Worm (Caenorhabditis elegans) whole organism, L4 larva: Measurements from ENCODE around the gene best-24.

Experiments used
- F10B5.3 ChIP-seq: sonication (generic microtip); optimal IDR thresholded peaks from 2 replicates; lab custom pipeline; 2016; ENCODE audit warnings: mild to moderate bottlenecking, missing genetic modification characterization, missing compliant biosample characterization
- F37D6.2 ChIP-seq: sonication (generic microtip); optimal IDR thresholded peaks from 2 replicates; lab custom pipeline; 2016; ENCODE audit warnings: mild to moderate bottlenecking, missing genetic modification characterization, missing compliant biosample characterization
- F44E2.7 ChIP-seq: fragments of 200-800 bp; sonication (Bioruptor generic); IDR thresholded peaks from 2 replicates; pipeline ENCODE4 v2.1.2; 2022; ENCODE audit warnings: missing genetic modification characterization, missing compliant biosample characterization
- F49E8.2 ChIP-seq: sonication (generic microtip); optimal IDR thresholded peaks from 2 replicates; lab custom pipeline; 2016; ENCODE audit warnings: missing compliant biosample characterization, mild to moderate bottlenecking, missing genetic modification characterization, borderline replicate concordance
- R02D3.7 ChIP-seq: fragments of 150-350 bp; sonication (generic microtip); optimal IDR thresholded peaks from 3 replicates; lab custom pipeline; 2014; ENCODE audit warnings: missing biosample characterization, missing genetic modification characterization
- Y48G9A.11 ChIP-seq: fragments of 200-800 bp; sonication (Bioruptor generic); IDR thresholded peaks from 2 replicates; pipeline ENCODE4 v1.3.6; 2022; ENCODE audit warnings: missing genetic modification reagents, missing genetic modification characterization, missing compliant biosample characterization
- Y75B8A.6 ChIP-seq: fragments of 200-800 bp; sonication (Bioruptor generic); IDR thresholded peaks from 2 replicates; pipeline ENCODE4 v1.3.6; 2022; ENCODE audit warnings: missing genetic modification reagents, missing genetic modification characterization, missing compliant biosample characterization
- ZK337.2 ChIP-seq: fragments of 200-800 bp; sonication (Bioruptor generic); IDR thresholded peaks from 2 replicates; pipeline ENCODE4 v1.3.6; 2022; ENCODE audit warnings: missing genetic modification reagents, missing genetic modification characterization, missing compliant biosample characterization
- ZK546.5 ChIP-seq, 2 experiments: sonication (generic microtip); optimal IDR thresholded peaks; 2 replicates each; lab custom pipeline; 2017; ENCODE audit warnings: missing biosample characterization in 2 of 2, missing genetic modification characterization in 2 of 2
- aha-1 ChIP-seq: fragments of 150-350 bp; peaks from one replicate; lab custom pipeline; 2014; ENCODE audit warnings: missing biosample characterization, missing genetic modification characterization
- ama-1 ChIP-seq: fragments of 150-350 bp; optimal IDR thresholded peaks from 2 replicates; lab custom pipeline; 2014; ENCODE audit warnings: inconsistent platforms, mixed read lengths
- arid-1 ChIP-seq: fragments of 200-800 bp; sonication (Bioruptor generic); conservative IDR thresholded peaks from 2 replicates; pipeline ENCODE4 v1.3.6; 2022; ENCODE audit warnings: missing genetic modification reagents, missing genetic modification characterization, missing compliant biosample characterization
- ceh-32 ChIP-seq: sonication (generic microtip); optimal IDR thresholded peaks from 2 replicates; lab custom pipeline; 2016; ENCODE audit warnings: mild to moderate bottlenecking, missing genetic modification characterization, missing compliant biosample characterization; ENCODE audit not compliant: poor library complexity
- ces-1 ChIP-seq: fragments of 150-350 bp; sonication (generic microtip); optimal IDR thresholded peaks from 4 replicates; lab custom pipeline; 2014; ENCODE audit warnings: missing biosample characterization, missing genetic modification reagents, missing genetic modification characterization
- ctbp-1 ChIP-seq: fragments of 200-800 bp; sonication (Bioruptor generic); IDR thresholded peaks from 2 replicates; pipeline ENCODE4 v1.3.6; 2022; ENCODE audit warnings: missing genetic modification reagents, missing genetic modification characterization, missing compliant biosample characterization
- daf-12 ChIP-seq: fragments of 150-350 bp; optimal IDR thresholded peaks from 2 replicates; lab custom pipeline; 2014; ENCODE audit warnings: missing biosample characterization, missing genetic modification reagents, missing genetic modification characterization
- daf-16 ChIP-seq, 3 experiments: sonication (generic microtip); optimal IDR thresholded peaks; 2 replicates each; lab custom pipeline; 2016 to 2017; ENCODE audit warnings: missing genetic modification characterization in 3 of 3, missing genetic modification reagents in 3 of 3, mild to moderate bottlenecking in 2 of 3, missing compliant biosample characterization in 2 of 3, missing biosample characterization in 1 of 3, moderate library complexity in 1 of 3
- daf-8 ChIP-seq: fragments of 200-800 bp; sonication (Bioruptor generic); IDR thresholded peaks from 2 replicates; pipeline ENCODE4 v1.3.6; 2022; ENCODE audit warnings: missing genetic modification characterization, missing compliant biosample characterization
- dpl-1 ChIP-seq: fragments of 150-350 bp; optimal IDR thresholded peaks from 2 replicates; lab custom pipeline; 2014; ENCODE audit warnings: missing biosample characterization, missing genetic modification reagents, missing genetic modification characterization
- duxl-1 ChIP-seq: sonication (generic microtip); optimal IDR thresholded peaks from 2 replicates; lab custom pipeline; 2016; ENCODE audit warnings: mild to moderate bottlenecking, missing genetic modification characterization, moderate library complexity, missing compliant biosample characterization; ENCODE audit not compliant: poor library complexity
- egl-27 ChIP-seq: sonication (generic microtip); optimal IDR thresholded peaks from 3 replicates; lab custom pipeline; 2017; ENCODE audit warnings: missing biosample characterization, missing genetic modification reagents, missing genetic modification characterization
- fkh-10 ChIP-seq: fragments of 150-350 bp; optimal IDR thresholded peaks from 2 replicates; lab custom pipeline; 2014; ENCODE audit warnings: missing biosample characterization, missing genetic modification reagents, missing genetic modification characterization
- fos-1 ChIP-seq: fragments of 150-350 bp; optimal IDR thresholded peaks from 2 replicates; lab custom pipeline; 2014; ENCODE audit warnings: missing biosample characterization, missing genetic modification characterization
- hlh-30 ChIP-seq: sonication (generic microtip); optimal IDR thresholded peaks from 2 replicates; lab custom pipeline; 2017; ENCODE audit warnings: antibody characterized with exemption, mild to moderate bottlenecking, missing genetic modification characterization, missing compliant biosample characterization; ENCODE audit not compliant: insufficient read depth
- lin-38 ChIP-seq: fragments of 200-800 bp; sonication (Bioruptor generic); IDR thresholded peaks from 2 replicates; pipeline ENCODE4 v1.3.6; 2022; ENCODE audit warnings: missing genetic modification reagents, missing genetic modification characterization, missing compliant biosample characterization
- lir-3 ChIP-seq: sonication (generic microtip); optimal IDR thresholded peaks from 2 replicates; lab custom pipeline; 2016; ENCODE audit warnings: mild to moderate bottlenecking, missing genetic modification characterization, missing compliant biosample characterization
- lsy-2 ChIP-seq, 2 experiments: fragments of 150-350 bp in 1 of 2; sonication (generic microtip) in 1 of 2; optimal IDR thresholded peaks; 2 replicates each; lab custom pipeline; 2014 to 2017; ENCODE audit warnings: missing biosample characterization in 2 of 2, missing genetic modification characterization in 2 of 2
- mdl-1 ChIP-seq, 2 experiments: fragments of 150-350 bp in 1 of 2; sonication (generic microtip) in 1 of 2; optimal IDR thresholded peaks; 2 replicates each; lab custom pipeline; 2014 to 2017; ENCODE audit warnings: missing biosample characterization in 2 of 2, missing genetic modification characterization in 2 of 2
- nhr-10 ChIP-seq: fragments of 150-350 bp; optimal IDR thresholded peaks from 2 replicates; lab custom pipeline; 2014; ENCODE audit warnings: missing biosample characterization, missing genetic modification characterization
- nhr-102 ChIP-seq: sonication (generic microtip); optimal IDR thresholded peaks from 2 replicates; lab custom pipeline; 2016; ENCODE audit warnings: mild to moderate bottlenecking, missing genetic modification characterization, moderate library complexity, missing compliant biosample characterization
- nhr-25 ChIP-seq: sonication (generic microtip); optimal IDR thresholded peaks from 2 replicates; lab custom pipeline; 2017; ENCODE audit warnings: missing genetic modification characterization, mild to moderate bottlenecking, missing compliant biosample characterization, antibody characterized with exemption, moderate library complexity, borderline replicate concordance; ENCODE audit not compliant: insufficient read depth
- nhr-41 ChIP-seq: fragments of 200-800 bp; sonication (Bioruptor generic); IDR thresholded peaks from 2 replicates; pipeline ENCODE4 v1.3.6; 2022; ENCODE audit warnings: missing genetic modification reagents, missing genetic modification characterization, missing compliant biosample characterization
- nhr-42 ChIP-seq: fragments of 200-800 bp; sonication (Bioruptor generic); IDR thresholded peaks from 2 replicates; pipeline ENCODE4 v1.3.6; 2022; ENCODE audit warnings: missing genetic modification characterization, missing compliant biosample characterization
- nhr-48 ChIP-seq: sonication (generic microtip); optimal IDR thresholded peaks from 2 replicates; lab custom pipeline; 2016; ENCODE audit warnings: mild to moderate bottlenecking, missing genetic modification characterization, missing compliant biosample characterization
- nhr-6 ChIP-seq: fragments of 150-350 bp; optimal IDR thresholded peaks from 2 replicates; lab custom pipeline; 2014; ENCODE audit warnings: missing biosample characterization, missing genetic modification characterization
- nhr-76 ChIP-seq: fragments of 150-350 bp; optimal IDR thresholded peaks from 2 replicates; lab custom pipeline; 2014; ENCODE audit warnings: missing biosample characterization, missing genetic modification characterization
- php-3 ChIP-seq: fragments of 200-800 bp; sonication (Bioruptor generic); IDR thresholded peaks from 2 replicates; pipeline ENCODE4 v1.3.6; 2022; ENCODE audit warnings: missing genetic modification reagents, missing genetic modification characterization, missing compliant biosample characterization
- pqm-1 ChIP-seq: sonication (generic microtip); optimal IDR thresholded peaks from 2 replicates; lab custom pipeline; 2017; ENCODE audit warnings: missing biosample characterization, missing genetic modification characterization
- rbr-2 ChIP-seq: sonication (generic microtip); optimal IDR thresholded peaks from 2 replicates; lab custom pipeline; 2016; ENCODE audit warnings: missing genotype, missing genetic modification characterization, missing compliant biosample characterization
- snpc-1.2 ChIP-seq: fragments of 200-800 bp; sonication (Bioruptor generic); IDR thresholded peaks from 2 replicates; pipeline ENCODE4 v1.3.6; 2022; ENCODE audit warnings: missing genetic modification reagents, missing genetic modification characterization, missing compliant biosample characterization
- snpc-4 ChIP-seq: fragments of 150-350 bp; optimal IDR thresholded peaks from 2 replicates; lab custom pipeline; 2014; ENCODE audit warnings: missing biosample characterization, missing genetic modification characterization
- spr-3 ChIP-seq: fragments of 200-800 bp; sonication (Bioruptor generic); optimal IDR thresholded peaks from 2 replicates; lab custom pipeline; 2018; ENCODE audit warnings: mild to moderate bottlenecking, missing genetic modification characterization, missing compliant biosample characterization
- tag-97 ChIP-seq: fragments of 200-800 bp; sonication (Bioruptor generic); IDR thresholded peaks from 2 replicates; pipeline ENCODE4 v1.3.6; 2022; ENCODE audit warnings: missing genetic modification characterization, missing compliant biosample characterization
- tra-1 ChIP-seq: fragments of 200-800 bp; sonication (Bioruptor generic); IDR thresholded peaks from 2 replicates; pipeline ENCODE4 v1.3.6; 2022; ENCODE audit warnings: missing genetic modification reagents, missing genetic modification characterization, missing compliant biosample characterization
- unc-62 ChIP-seq, 3 experiments: fragments of 150-350 bp in 1 of 3; sonication (generic microtip); optimal IDR thresholded peaks in 2 of 3; peaks in 1 of 3; 1 replicate in 1 of 3; 2 replicates in 2 of 3; lab custom pipeline; 2014 to 2017; ENCODE audit warnings: missing biosample characterization in 3 of 3, missing genetic modification characterization in 3 of 3, missing genetic modification reagents in 3 of 3, missing genotype in 1 of 3
- zag-1 ChIP-seq: fragments of 150-350 bp; optimal IDR thresholded peaks from 2 replicates; lab custom pipeline; 2014; ENCODE audit warnings: missing biosample characterization, missing genetic modification characterization
- zfp-3 ChIP-seq: fragments of 200-800 bp; sonication (Bioruptor generic); conservative IDR thresholded peaks from 2 replicates; pipeline ENCODE4 v1.3.6; 2022; ENCODE audit warnings: missing genetic modification reagents, missing genetic modification characterization, missing compliant biosample characterization
- zip-2 ChIP-seq: fragments of 150-350 bp; optimal IDR thresholded peaks from 2 replicates; lab custom pipeline; 2014; ENCODE audit warnings: missing biosample characterization, missing genetic modification characterization
- ztf-11 ChIP-seq: fragments of 150-350 bp; optimal IDR thresholded peaks from 2 replicates; lab custom pipeline; 2014; ENCODE audit warnings: missing biosample characterization, missing genetic modification characterization

best-24 gene

ce11 chrIII:7937548-7937947 is 36.7 kb downstream of the best-24 start, which contains the start of gene C29E4.10:
Gene C29E4.10, plus strand, starts transcription at chrIII:7937848.
- no peak for TF ChIP-seq lsy-2 (tag; optimal IDR thresholded peaks at IDR 0.05; lab: Kevin White, UChicago)
- no peak for TF ChIP-seq ama-1
- no peak for TF ChIP-seq F44E2.7 (GFP tag; lab: Robert Waterston, UW)
- TF ChIP-seq snpc-4 (tag; lab: Kevin White, UChicago): no peak
- no peak for TF ChIP-seq tag-97
- no peak for TF ChIP-seq egl-27 (tag; lab: Kevin White, UChicago)
- no peak for TF ChIP-seq hlh-30 (tag; lab: Kevin White, UChicago)
- no peak for TF ChIP-seq rbr-2 (tag; lab: Kevin White, UChicago)
- no peak for TF ChIP-seq nhr-42 (GFP tag; lab: Robert Waterston, UW)
- TF ChIP-seq, all 104 proteins: peak for 0

DNA sequence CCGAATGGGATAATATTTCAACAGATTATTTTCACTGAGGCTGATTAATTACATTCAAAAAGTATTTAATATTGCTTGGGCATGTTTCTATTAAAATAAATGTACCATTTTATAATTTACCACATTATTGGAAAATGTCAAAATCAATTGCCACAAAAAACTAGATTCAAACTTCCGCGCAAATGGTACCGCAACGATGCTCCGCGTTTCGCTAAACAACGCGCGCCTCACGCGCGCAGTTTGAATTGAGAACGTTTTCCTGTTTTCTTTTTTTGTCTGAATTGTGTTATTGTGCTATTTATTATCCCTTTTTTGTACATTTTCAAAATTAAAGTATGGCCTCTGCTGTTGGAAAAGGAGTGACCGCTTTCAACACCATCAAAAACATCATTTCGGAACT is 40.0 kb downstream of the best-24 start, which contains the start of gene C29E4.12:
Gene C29E4.12, plus strand, starts transcription at position 333 of the 400 bp plus-strand sequence.
- no peak for TF ChIP-seq ces-1 (GFP tag; lab: Kevin White, UChicago)
- no peak for TF ChIP-seq ama-1
- TF ChIP-seq duxl-1: no peak
- TF ChIP-seq F49E8.2 (tag; lab: Kevin White, UChicago): no peak
- no peak for TF ChIP-seq nhr-41 (GFP tag; lab: Robert Waterston, UW)
- no peak for TF ChIP-seq spr-3
- TF ChIP-seq nhr-25: peak; percentile 55
- TF ChIP-seq daf-12: no peak
- TF ChIP-seq arid-1 (GFP tag; lab: Robert Waterston, UW): no peak
- no peak for TF ChIP-seq F10B5.3 (tag; lab: Kevin White, UChicago)
- no peak for TF ChIP-seq lir-3 (tag; lab: Kevin White, UChicago)
- TF ChIP-seq mdl-1 (tag; optimal IDR thresholded peaks at IDR 0.05; lab: Kevin White, UChicago): no peak
- TF ChIP-seq F37D6.2 (tag; lab: Kevin White, UChicago): no peak
- no peak; the same call in 1 of the 2 replicates for TF ChIP-seq lin-38
- no peak for TF ChIP-seq nhr-102
- TF ChIP-seq Y48G9A.11: peak; percentile 94
- no peak for TF ChIP-seq ZK546.5 (tag; optimal IDR thresholded peaks at IDR 0.05; lab: Kevin White, UChicago)
- no peak for TF ChIP-seq unc-62 (GFP tag; optimal IDR thresholded peaks at IDR 0.05 in 1 of 2; lab: Kevin White, UChicago)
- no peak for TF ChIP-seq unc-62 (tag; optimal IDR thresholded peaks at IDR 0.05; lab: Kevin White, UChicago)
- no peak for TF ChIP-seq Y75B8A.6
- no peak for TF ChIP-seq zip-2 (tag; lab: Kevin White, UChicago)
- TF ChIP-seq fkh-10 (GFP tag; lab: Kevin White, UChicago): peak; percentile 38
- no peak for TF ChIP-seq nhr-76 (tag; lab: Kevin White, UChicago)
- TF ChIP-seq daf-8 (GFP tag; lab: Robert Waterston, UW): no peak
- no peak for TF ChIP-seq snpc-1.2 (GFP tag; lab: Robert Waterston, UW)
- no peak for TF ChIP-seq R02D3.7 (tag; lab: Kevin White, UChicago)
- no peak for TF ChIP-seq ceh-32 (tag; lab: Kevin White, UChicago)
- TF ChIP-seq dpl-1 (GFP tag; lab: Kevin White, UChicago): peak; percentile 96
- TF ChIP-seq ztf-11: no peak
- TF ChIP-seq zag-1: no peak
- peak; percentile 45 for TF ChIP-seq nhr-6 (tag; lab: Kevin White, UChicago)
- no peak for TF ChIP-seq php-3 (GFP tag; lab: Robert Waterston, UW)
- no peak for TF ChIP-seq daf-16 (GFP tag; optimal IDR thresholded peaks at IDR 0.05; lab: Kevin White, UChicago)
- TF ChIP-seq daf-16 (tag; optimal IDR thresholded peaks at IDR 0.05; lab: Kevin White, UChicago): no peak
- no peak for TF ChIP-seq F44E2.7 (GFP tag; lab: Robert Waterston, UW)
- no peak for TF ChIP-seq zfp-3
- TF ChIP-seq nhr-48 (tag; lab: Kevin White, UChicago): no peak
- peak in 1 of 2 experiments; percentile 83 for TF ChIP-seq lsy-2 (tag; optimal IDR thresholded peaks at IDR 0.05; lab: Kevin White, UChicago)
- TF ChIP-seq nhr-10: no peak
- no peak for TF ChIP-seq ZK337.2 (GFP tag; lab: Robert Waterston, UW)
- TF ChIP-seq ctbp-1 (GFP tag; lab: Robert Waterston, UW): no peak
- TF ChIP-seq aha-1 (tag; lab: Kevin White, UChicago): peak; percentile 62
- no peak for TF ChIP-seq tra-1 (GFP tag; lab: Robert Waterston, UW)
- TF ChIP-seq fos-1: no peak
- TF ChIP-seq pqm-1 (tag; lab: Kevin White, UChicago): no peak
